Worm (Caenorhabditis elegans) whole organism, L3 larva: Measurements from ENCODE around the gene F45H10.5.

ENCODE experiments used
- egl-27 ChIP-seq: sonication (generic microtip); optimal IDR thresholded peaks from 4 replicates; lab custom pipeline; 2017; ENCODE audit warnings: missing biosample characterization, missing genetic modification reagents, missing genetic modification characterization
- nhr-76 ChIP-seq: fragments of 150-350 bp; sonication (generic microtip); optimal IDR thresholded peaks from 5 replicates; lab custom pipeline; 2014; ENCODE audit warnings: missing biosample characterization, missing genetic modification characterization

- TF ChIP-seq egl-27 (tag; lab: Kevin White, UChicago) = no peak
- no peak for TF ChIP-seq nhr-76 (tag; lab: Kevin White, UChicago)
Observed at ce11 chrII:13460592-13461395, 40.9 kb upstream of the F45H10.5 start, which contains the start of gene pqn-27.
